Worm (Caenorhabditis elegans): Measurements from ENCODE around the gene C25G4.7.
A peak's percentile ranks its signal among the peaks of the same experiment; 100 is the strongest.

C25G4.7 gene

ce11 chrIV:12432340-12432739 is 24.4 kb upstream of the C25G4.7 start, which contains the start of gene clec-184:
Gene clec-184, plus strand, starts transcription at chrIV:12432640.
- no peak for TF ChIP-seq sox-2 (GFP tag; IDR thresholded peaks at IDR 0.05)
- no peak for TF ChIP-seq ceh-24 (tag; optimal IDR thresholded peaks at IDR 0.05)
- TF ChIP-seq eyg-1 (tag; optimal IDR thresholded peaks at IDR 0.05): no peak
- no peak for TF ChIP-seq Y22D7AL.16 (tag; optimal IDR thresholded peaks at IDR 0.05)
- TF ChIP-seq nhr-11 (tag; optimal IDR thresholded peaks at IDR 0.05): no peak
- TF ChIP-seq tbx-2 (tag; optimal IDR thresholded peaks at IDR 0.05): no peak
- TF ChIP-seq unc-55 (GFP tag; optimal IDR thresholded peaks at IDR 0.05): no peak
- no peak for TF ChIP-seq elt-2 (tag; optimal IDR thresholded peaks at IDR 0.05)
- no peak for TF ChIP-seq ceh-30 (tag; optimal IDR thresholded peaks at IDR 0.05)
- TF ChIP-seq pha-4 (tag; optimal IDR thresholded peaks at IDR 0.05): no peak
- TF ChIP-seq ets-4 (tag; optimal IDR thresholded peaks at IDR 0.05): no peak

ce11 chrIV:12435442-12435841 is 21.3 kb upstream of the C25G4.7 start, which contains the start of gene irg-4:
Gene irg-4, plus strand, starts transcription at chrIV:12435833.
- TF ChIP-seq ttx-3 (tag; optimal IDR thresholded peaks at IDR 0.05) (no peak), elt-2 (tag; optimal IDR thresholded peaks at IDR 0.05) (peak; percentile 77), pat-9 (tag; optimal IDR thresholded peaks at IDR 0.05) (no peak), hlh-13 (GFP tag; optimal IDR thresholded peaks at IDR 0.05) (no peak), pqm-1 (tag; optimal IDR thresholded peaks at IDR 0.05) (no peak)

DNA sequence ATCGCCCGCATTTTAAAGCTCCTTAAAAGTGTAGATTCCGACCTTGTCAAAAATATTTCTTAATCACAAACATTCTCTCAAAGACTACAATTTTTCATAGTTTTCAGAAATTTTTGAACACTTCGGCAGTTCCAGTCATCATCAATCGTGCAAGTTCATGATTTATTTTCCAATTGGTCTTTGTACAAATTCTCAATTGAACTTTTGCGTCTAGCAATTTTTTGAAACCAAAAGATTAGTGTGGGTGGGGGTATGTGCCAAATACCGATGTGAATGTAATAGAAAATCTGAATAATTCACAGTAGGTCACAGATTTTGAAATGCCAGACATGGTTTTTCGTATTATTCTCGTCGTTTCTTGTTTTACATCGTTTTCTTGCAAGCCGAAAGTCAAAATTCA is 18.4 kb upstream of the C25G4.7 start, which contains the start of gene clec-185:
clec-185 (plus strand) TSS at position 301 of the 400 bp plus-strand sequence.
- TF ChIP-seq ceh-6 (GFP tag; optimal IDR thresholded peaks at IDR 0.05) (no peak), sox-4 (tag; optimal IDR thresholded peaks at IDR 0.05) (no peak), odd-2 (tag; optimal IDR thresholded peaks at IDR 0.05) (no peak), ama-1 (optimal IDR thresholded peaks at IDR 0.05) (no peak), pha-2 (tag; optimal IDR thresholded peaks at IDR 0.05) (no peak), C38D4.7 (GFP tag; optimal IDR thresholded peaks at IDR 0.05) (no peak), pax-1 (tag; optimal IDR thresholded peaks at IDR 0.05) (no peak), elt-4 (tag; optimal IDR thresholded peaks at IDR 0.05) (no peak), nfya-1 (tag; optimal IDR thresholded peaks at IDR 0.05) (no peak), madf-2 (tag; optimal IDR thresholded peaks at IDR 0.05) (no peak), ceh-30 (tag; optimal IDR thresholded peaks at IDR 0.05) (no peak), pqm-1 (tag; optimal IDR thresholded peaks at IDR 0.05) (no peak), ceh-24 (tag; optimal IDR thresholded peaks at IDR 0.05) (no peak), ceh-2 (tag; optimal IDR thresholded peaks at IDR 0.05) (no peak), lim-6 (tag; optimal IDR thresholded peaks at IDR 0.05) (no peak), T23F11.4 (GFP tag; optimal IDR thresholded peaks at IDR 0.05) (no peak), syd-9 (tag; optimal IDR thresholded peaks at IDR 0.05) (no peak), ceh-34 (tag; optimal IDR thresholded peaks at IDR 0.05) (no peak)

DNA sequence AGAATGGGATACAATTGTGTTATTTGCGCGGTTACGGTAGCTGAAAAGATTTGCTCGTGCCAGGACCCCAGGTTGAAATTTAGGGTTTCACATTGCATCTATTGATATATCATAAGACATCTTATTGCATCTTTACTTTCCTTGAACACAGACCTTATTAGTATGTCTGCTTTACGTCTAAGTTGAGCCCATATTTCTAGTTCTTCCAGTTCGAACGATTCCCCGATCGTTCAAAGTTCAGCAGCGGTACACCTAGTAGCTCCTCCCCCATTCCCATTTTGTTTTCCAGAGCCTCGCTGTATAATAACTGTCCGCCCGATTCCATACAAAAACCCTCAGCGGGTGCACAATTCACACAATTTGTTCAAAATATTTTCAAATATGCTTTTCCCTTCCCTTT is 15.0 kb upstream of the C25G4.7 start, which contains the start of gene C25G4.17:
C25G4.17 (plus strand) TSS at position 301 of the 400 bp plus-strand sequence.
- TF ChIP-seq ceh-34 (tag; optimal IDR thresholded peaks at IDR 0.05): no peak
- TF ChIP-seq ceh-30 (tag; optimal IDR thresholded peaks at IDR 0.05): no peak
- TF ChIP-seq K09A11.1 (tag; optimal IDR thresholded peaks at IDR 0.05; ENCODE audit: insufficient read depth): no peak
- no peak for TF ChIP-seq gmeb-2 (tag; optimal IDR thresholded peaks at IDR 0.05)
- TF ChIP-seq eyg-1 (tag; optimal IDR thresholded peaks at IDR 0.05): no peak
- no peak for TF ChIP-seq tbx-2 (tag; optimal IDR thresholded peaks at IDR 0.05)
- TF ChIP-seq T23F11.4 (GFP tag; optimal IDR thresholded peaks at IDR 0.05): no peak
- no peak for TF ChIP-seq madf-2 (tag; optimal IDR thresholded peaks at IDR 0.05)
- no peak for TF ChIP-seq syd-9 (tag; optimal IDR thresholded peaks at IDR 0.05)
- TF ChIP-seq lin-11 (tag; optimal IDR thresholded peaks at IDR 0.05): no peak
- no peak for TF ChIP-seq C38D4.7 (GFP tag; optimal IDR thresholded peaks at IDR 0.05)
- TF ChIP-seq pha-2 (tag; optimal IDR thresholded peaks at IDR 0.05): no peak
- no peak for TF ChIP-seq pat-9 (tag; optimal IDR thresholded peaks at IDR 0.05)
- TF ChIP-seq zip-5 (tag; optimal IDR thresholded peaks at IDR 0.05): no peak
- TF ChIP-seq unc-86 (tag; optimal IDR thresholded peaks at IDR 0.05): no peak
- TF ChIP-seq ets-4 (tag; optimal IDR thresholded peaks at IDR 0.05): no peak
- no peak for TF ChIP-seq fax-1 (tag; optimal IDR thresholded peaks at IDR 0.05)
- TF ChIP-seq ref-2 (tag; optimal IDR thresholded peaks at IDR 0.05): no peak
- TF ChIP-seq ceh-6 (GFP tag; optimal IDR thresholded peaks at IDR 0.05): no peak
